Fruit fly (Drosophila melanogaster) whole organism, embryonic: Measurements from ENCODE around the gene CG32320.

Experiments used
- CG10543 ChIP-seq: fragments of 200-800 bp; sonication (Bioruptor generic); optimal IDR thresholded peaks from 3 replicates; lab custom pipeline; 2017; ENCODE audit warnings: missing biosample characterization, mild to moderate bottlenecking, missing genetic modification characterization, moderate library complexity
- CG12391 ChIP-seq: fragments of 200-800 bp; sonication (Bioruptor generic); optimal IDR thresholded peaks from 3 replicates; lab custom pipeline; 2018; ENCODE audit warnings: missing biosample characterization, mild to moderate bottlenecking, missing genetic modification characterization, moderate library complexity
- CG12744 ChIP-seq: fragments of 200-800 bp; sonication (Bioruptor generic); optimal IDR thresholded peaks from 2 replicates; lab custom pipeline; 2016; ENCODE audit warnings: missing biosample characterization, missing genetic modification characterization
- CG13123 ChIP-seq: fragments of 200-800 bp; sonication (Bioruptor generic); optimal IDR thresholded peaks from 2 replicates; lab custom pipeline; 2016; ENCODE audit warnings: missing biosample characterization, missing genetic modification characterization
- CG15479 ChIP-seq: fragments of 200-800 bp; sonication (Bioruptor generic); optimal IDR thresholded peaks from 3 replicates; lab custom pipeline; 2019; ENCODE audit warnings: missing biosample characterization, mild to moderate bottlenecking, missing genetic modification characterization, moderate library complexity
- CG1603 ChIP-seq: fragments of 200-800 bp; sonication (Bioruptor generic); optimal IDR thresholded peaks from 2 replicates; lab custom pipeline; 2019; ENCODE audit warnings: missing biosample characterization, mild to moderate bottlenecking, missing genetic modification characterization, moderate library complexity
- CG1647 ChIP-seq: fragments of 200-800 bp; sonication (Bioruptor generic); optimal IDR thresholded peaks from 3 replicates; lab custom pipeline; 2016; ENCODE audit warnings: missing biosample characterization, missing genetic modification characterization
- CG17612 ChIP-seq: fragments of 200-800 bp; sonication (Bioruptor generic); IDR thresholded peaks from 2 replicates; pipeline ENCODE4 v1.3.6; 2022; ENCODE audit warnings: missing biosample characterization, missing genetic modification characterization
- CG2116 ChIP-seq: fragments of 200-800 bp; sonication (Bioruptor generic); optimal IDR thresholded peaks from 3 replicates; lab custom pipeline; 2018; ENCODE audit warnings: missing biosample characterization, mild to moderate bottlenecking, missing genetic modification characterization
- CG3163 ChIP-seq: fragments of 200-800 bp; sonication (Bioruptor generic); optimal IDR thresholded peaks from 3 replicates; lab custom pipeline; 2016; ENCODE audit warnings: missing biosample characterization, missing genetic modification characterization
- CG3726 ChIP-seq: fragments of 200-800 bp; sonication (Bioruptor generic); IDR thresholded peaks from 3 replicates; pipeline ENCODE4, ENCODE4 v1.3.6; 2022; ENCODE audit warnings: missing biosample characterization, missing genetic modification characterization
- CG4328 ChIP-seq: fragments of 200-800 bp; sonication (Bioruptor generic); optimal IDR thresholded peaks from 3 replicates; lab custom pipeline; 2017; ENCODE audit warnings: missing biosample characterization, missing genetic modification reagents, missing genetic modification characterization
- CG7372 ChIP-seq: fragments of 200-800 bp; sonication (Bioruptor generic); IDR thresholded peaks from 2 replicates; pipeline ENCODE4 v1.3.6; 2022; ENCODE audit warnings: missing biosample characterization, missing genetic modification characterization
- CG8359 ChIP-seq: fragments of 200-800 bp; sonication (Bioruptor generic); optimal IDR thresholded peaks from 2 replicates; lab custom pipeline; 2017; ENCODE audit warnings: missing biosample characterization, mild to moderate bottlenecking, missing genetic modification characterization, borderline replicate concordance
- Drgx ChIP-seq: fragments of 200-800 bp; sonication (Bioruptor generic); IDR thresholded peaks from 2 replicates; pipeline ENCODE4 v1.3.6; 2022; ENCODE audit warnings: missing biosample characterization, missing genetic modification characterization
- Stat92E ChIP-seq, 3 experiments: fragments of >200 bp in 2 of 3; fragments of 200-800 bp in 1 of 3; sonication (Bioruptor generic) in 1 of 3; optimal IDR thresholded peaks; 2 replicates each; lab custom pipeline; 2017 to 2019; ENCODE audit warnings: missing biosample characterization in 3 of 3, missing genetic modification characterization in 3 of 3, mild to moderate bottlenecking in 1 of 3, moderate library complexity in 1 of 3
- Vsx1 ChIP-seq: fragments of 200-800 bp; sonication (Bioruptor generic); optimal IDR thresholded peaks from 2 replicates; lab custom pipeline; 2017; ENCODE audit warnings: missing biosample characterization, mild to moderate bottlenecking, missing genetic modification characterization, missing genetic modification reagents
- abd-A ChIP-seq: fragments of 200-800 bp; sonication (Bioruptor generic); optimal IDR thresholded peaks from 3 replicates; lab custom pipeline; 2019; ENCODE audit warnings: missing biosample characterization, mild to moderate bottlenecking, missing genetic modification characterization, moderate library complexity
- ara ChIP-seq: fragments of 200-800 bp; sonication (Bioruptor generic); IDR thresholded peaks from 2 replicates; pipeline ENCODE4 v1.3.6; 2022; ENCODE audit warnings: missing biosample characterization, missing genetic modification characterization
- bigmax ChIP-seq: fragments of 200-800 bp; sonication (Bioruptor generic); optimal IDR thresholded peaks from 2 replicates; lab custom pipeline; 2018; ENCODE audit warnings: missing biosample characterization, mild to moderate bottlenecking, missing genetic modification characterization
- cad ChIP-seq: fragments of >200 bp; optimal IDR thresholded peaks from 2 replicates; lab custom pipeline; 2017; ENCODE audit warnings: missing biosample characterization, missing genetic modification characterization
- chm ChIP-seq: fragments of 200-800 bp; sonication (Bioruptor generic); IDR thresholded peaks from 2 replicates; pipeline ENCODE4 v1.3.6; 2022; ENCODE audit warnings: missing biosample characterization, missing genetic modification characterization
- ems ChIP-seq: fragments of 200-800 bp; sonication (Bioruptor generic); optimal IDR thresholded peaks from 3 replicates; lab custom pipeline; 2016; ENCODE audit warnings: missing biosample characterization, missing genetic modification characterization
- exex ChIP-seq: fragments of 200-800 bp; sonication (Bioruptor generic); optimal IDR thresholded peaks from 4 replicates; lab custom pipeline; 2018; ENCODE audit warnings: missing biosample characterization, mild to moderate bottlenecking, missing genetic modification characterization, moderate library complexity
- grn ChIP-seq: fragments of 200-800 bp; sonication (Bioruptor generic); optimal IDR thresholded peaks from 3 replicates; lab custom pipeline; 2017; ENCODE audit warnings: missing biosample characterization, missing genetic modification characterization
- hb ChIP-seq: fragments of 200-800 bp; sonication (Bioruptor generic); IDR thresholded peaks from 3 replicates; pipeline ENCODE4 v1.3.6; 2022; ENCODE audit warnings: missing biosample characterization, missing genetic modification characterization; ENCODE audit not compliant: partially characterized antibody
- ken ChIP-seq: fragments of 200-800 bp; sonication (Bioruptor generic); IDR thresholded peaks from 3 replicates; pipeline ENCODE4 v1.3.6; 2022; ENCODE audit warnings: missing biosample characterization, missing genetic modification characterization
- kni ChIP-seq: fragments of 200-800 bp; sonication (Bioruptor generic); optimal IDR thresholded peaks from 3 replicates; lab custom pipeline; 2017; ENCODE audit warnings: mild to moderate bottlenecking, missing biosample characterization, missing genetic modification reagents, missing genetic modification characterization
- oc ChIP-seq: fragments of 200-800 bp; sonication (Bioruptor generic); optimal IDR thresholded peaks from 2 replicates; lab custom pipeline; 2018; ENCODE audit warnings: missing biosample characterization, mild to moderate bottlenecking, missing genetic modification characterization, moderate library complexity
- pita ChIP-seq: fragments of 200-800 bp; sonication (Bioruptor generic); optimal IDR thresholded peaks from 2 replicates; lab custom pipeline; 2017; ENCODE audit warnings: missing biosample characterization, mild to moderate bottlenecking, missing genetic modification characterization
- prd ChIP-seq, 3 experiments: fragments of >200 bp in 2 of 3; fragments of 200-800 bp in 1 of 3; sonication (Bioruptor generic) in 1 of 3; optimal IDR thresholded peaks in 2 of 3; IDR thresholded peaks in 1 of 3; 2 replicates in 2 of 3; 3 replicates in 1 of 3; pipeline versions ENCODE4 v1.3.6 to Lab custom; 2017 to 2022; ENCODE audit warnings: missing biosample characterization in 1 of 3, missing genetic modification characterization in 1 of 3
- sqz ChIP-seq: fragments of 200-800 bp; sonication (Bioruptor generic); optimal IDR thresholded peaks from 3 replicates; lab custom pipeline; 2018; ENCODE audit warnings: missing biosample characterization, mild to moderate bottlenecking, missing genetic modification characterization
- sr ChIP-seq: fragments of 200-800 bp; sonication (Bioruptor generic); IDR thresholded peaks from 3 replicates; pipeline ENCODE4 v1.3.6; 2022; ENCODE audit warnings: missing biosample characterization, missing genetic modification characterization
- tap ChIP-seq: fragments of 200-800 bp; optimal IDR thresholded peaks from 3 replicates; lab custom pipeline; 2019; ENCODE audit warnings: missing biosample characterization, mild to moderate bottlenecking, missing genetic modification characterization, moderate library complexity
- tll ChIP-seq, 2 experiments: fragments of 200-800 bp in 1 of 2; fragments of >200 bp in 1 of 2; sonication (Bioruptor generic) in 1 of 2; optimal IDR thresholded peaks; 2 replicates each; lab custom pipeline; 2017 to 2019; ENCODE audit warnings: missing biosample characterization in 2 of 2, missing genetic modification characterization in 2 of 2, mild to moderate bottlenecking in 1 of 2, moderate library complexity in 1 of 2
- tna ChIP-seq: fragments of 200-800 bp; sonication (Bioruptor generic); IDR thresholded peaks from 2 replicates; pipeline ENCODE4 v1.3.6; 2022; ENCODE audit warnings: missing biosample characterization, missing genetic modification characterization; ENCODE audit not compliant: partially characterized antibody
- z ChIP-seq: fragments of 200-800 bp; sonication (Bioruptor generic); IDR thresholded peaks from 3 replicates; pipeline ENCODE4 v1.3.6; 2022; ENCODE audit warnings: missing biosample characterization, missing genetic modification characterization

CG32320 gene

DNA sequence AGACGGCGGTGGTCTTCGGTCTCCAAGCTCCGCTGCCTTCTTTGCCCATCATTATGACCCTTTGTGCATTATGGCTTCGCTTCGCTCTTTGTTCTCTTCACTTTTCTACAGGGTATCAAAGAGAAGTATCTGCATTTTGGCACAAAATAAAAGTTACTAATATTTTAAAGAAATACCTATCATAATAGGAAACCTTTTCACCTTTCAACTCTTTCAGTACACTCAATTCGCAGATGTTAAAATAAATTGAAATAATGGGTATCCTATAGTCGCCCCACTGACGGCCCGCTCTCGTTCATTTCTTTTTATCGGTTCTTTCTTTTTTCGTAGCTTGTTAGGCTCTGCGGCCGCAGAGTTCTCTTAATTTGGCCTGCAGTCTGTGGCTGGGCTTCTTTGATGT lies 44.5 kb downstream of the CG32320 start (continued):
- TF ChIP-seq bigmax (GFP tag; lab: Kevin White, UChicago) (no peak), CG13123 (GFP tag; lab: Kevin White, UChicago) (peak; percentile 62), tll (GFP tag; optimal IDR thresholded peaks at IDR 0.05; lab: Kevin White, UChicago) (no peak), CG8359 (GFP tag; lab: Kevin White, UChicago) (peak; percentile 74), tna (GFP tag; lab: Robert Waterston, UW) (no peak), prd (optimal IDR thresholded peaks at IDR 0.05; lab: Kevin White, UChicago) (no peak), prd (GFP tag; IDR thresholded peaks at IDR 0.05; lab: Robert Waterston, UW) (peak; percentile 96), oc (tag; lab: Kevin White, UChicago) (peak; percentile 87), chm (GFP tag; lab: Robert Waterston, UW) (peak; percentile 97), z (GFP tag; lab: Robert Waterston, UW) (peak; percentile 55; the same call in 1 of the 3 replicates), CG1603 (tag; lab: Kevin White, UChicago) (peak; percentile 78), CG12391 (tag; lab: Kevin White, UChicago) (peak; percentile 93), CG3726 (GFP tag; lab: Robert Waterston, UW) (peak; percentile 84; the same call in 2 of the 3 replicates), CG1647 (GFP tag; lab: Kevin White, UChicago) (peak; percentile 55), hb (GFP tag; lab: Robert Waterston, UW) (no peak), CG17612 (GFP tag; lab: Robert Waterston, UW) (peak; percentile 34; the same call in 1 of the 2 replicates), CG3163 (GFP tag; lab: Kevin White, UChicago) (peak; percentile 66), CG4328 (GFP tag; lab: Kevin White, UChicago) (no peak), CG2116 (GFP tag; lab: Kevin White, UChicago) (peak; percentile 32), pita (GFP tag; lab: Kevin White, UChicago) (no peak), ems (GFP tag; lab: Kevin White, UChicago) (peak; percentile 55), CG10543 (GFP tag; lab: Kevin White, UChicago) (no peak)
- TF ChIP-seq, all 482 proteins: peak for 338

DNA sequence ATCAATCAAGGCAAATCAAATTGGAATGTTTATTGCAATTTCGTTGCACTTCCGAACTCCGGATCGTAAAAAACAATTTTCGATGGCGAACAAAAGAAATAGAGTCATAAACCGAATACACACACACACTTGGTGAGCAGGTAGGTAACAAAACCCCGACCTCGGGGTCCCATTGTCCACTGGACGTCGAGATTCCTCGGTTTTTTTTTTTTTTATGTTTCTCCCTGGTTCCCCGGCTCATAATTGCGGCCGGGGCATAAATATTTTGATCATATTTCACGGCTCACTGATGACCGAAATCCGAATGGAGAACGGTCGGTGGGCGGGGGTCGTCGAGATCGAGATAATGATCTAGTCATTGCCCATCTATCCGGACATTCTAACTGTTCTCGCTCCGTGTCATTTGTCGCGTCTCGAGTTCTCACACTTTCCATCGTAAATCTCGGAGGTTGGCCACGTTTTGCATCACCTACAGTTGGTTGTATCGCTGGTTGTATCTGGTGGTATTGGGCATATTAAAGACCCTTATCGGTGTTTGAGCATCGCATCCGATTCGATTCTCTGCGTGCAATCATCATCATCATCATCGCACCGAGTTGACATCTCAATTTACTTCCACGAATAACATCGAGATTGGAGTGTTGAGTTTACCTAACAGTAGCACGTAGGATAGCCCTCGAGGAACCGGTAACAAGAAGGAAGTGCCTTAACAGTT lies 49.6 kb downstream of the CG32320 start:
- TF ChIP-seq kni (peak; percentile 70), CG15479 (peak; percentile 19), tap (tag; lab: Kevin White, UChicago) (no peak), Stat92E (GFP tag; optimal IDR thresholded peaks at IDR 0.05; lab: Kevin White, UChicago) (peak in 1 of 3 experiments; percentile 3), ken (GFP tag; lab: Robert Waterston, UW) (0 out of 3 replicates have a peak, but pooled peaks have one; percentile 13), cad (GFP tag; lab: Kevin White, UChicago) (peak; percentile 83), CG7372 (no peak), grn (peak; percentile 91), exex (tag; lab: Kevin White, UChicago) (no peak), sqz (peak; percentile 56), abd-A (tag; lab: Kevin White, UChicago) (peak; percentile 21)

DNA sequence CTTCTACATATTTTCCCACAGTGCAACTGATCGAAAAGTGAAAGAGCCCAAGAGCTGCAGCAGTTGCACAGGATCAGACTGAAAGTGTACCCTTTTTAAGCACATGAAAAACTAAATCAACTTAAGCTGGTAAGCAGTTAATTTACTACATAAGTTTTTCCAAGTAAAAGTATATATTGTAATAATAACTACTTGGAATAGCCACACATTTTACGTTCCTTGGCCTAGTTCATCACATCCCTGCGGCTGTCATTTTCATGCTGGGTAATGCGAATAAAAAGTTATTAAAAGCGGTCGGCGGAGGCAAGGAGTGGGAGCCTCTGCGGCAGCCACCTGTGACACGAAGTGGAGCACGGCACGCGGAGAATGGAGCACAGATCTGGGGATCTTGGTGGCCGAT lies 52.6 kb downstream of the CG32320 start:
- TF ChIP-seq Vsx1 (GFP tag; lab: Kevin White, UChicago) (no peak), ara (GFP tag; lab: Robert Waterston, UW) (0 out of 2 replicates have a peak, but pooled peaks have one; percentile 9), CG12744 (no peak), sr (no peak), prd (optimal IDR thresholded peaks at IDR 0.05; lab: Kevin White, UChicago) (no peak), prd (GFP tag; IDR thresholded peaks at IDR 0.05; lab: Robert Waterston, UW) (peak; percentile 18; the same call in 1 of the 3 replicates), Drgx (GFP tag; lab: Robert Waterston, UW) (0 out of 2 replicates have a peak, but pooled peaks have one; percentile 28)
- TF ChIP-seq, all 482 proteins: peak for 3
